Worm (Caenorhabditis elegans): ENCODE data around the gene C16D9.4.

C16D9.4 gene

ce11 chrV:8203085-8203643, 39.5 kb downstream of the C16D9.4 start, which contains the start of gene cest-17 (continued):
- TF ChIP-seq hmg-1.1 (GFP tag; IDR thresholded peaks at IDR 0.05) (no peak), zip-2 (tag; optimal IDR thresholded peaks at IDR 0.05) (no peak), nhr-41 (GFP tag; IDR thresholded peaks at IDR 0.05) (no peak), nhr-42 (GFP tag; IDR thresholded peaks at IDR 0.05) (no peak)

ce11 chrV:8201229-8201858, 41.4 kb downstream of the C16D9.4 start, which contains the start of gene cri-2:
TSS of gene cri-2 (plus strand) at chrV:8201808.
- TF ChIP-seq skn-1 (tag; optimal IDR thresholded peaks at IDR 0.05) = no peak
- TF ChIP-seq fos-1 (tag; optimal IDR thresholded peaks at IDR 0.05) = no peak
- no peak for TF ChIP-seq zfp-3 (GFP tag; conservative IDR thresholded peaks at IDR 0.05)
- no peak for TF ChIP-seq hlh-30 (tag; optimal IDR thresholded peaks at IDR 0.05; ENCODE audit: insufficient read depth)
- no peak for TF ChIP-seq dpl-1 (GFP tag; optimal IDR thresholded peaks at IDR 0.05)
- no peak for TF ChIP-seq nhr-42 (GFP tag; IDR thresholded peaks at IDR 0.05)
- TF ChIP-seq lin-1 (GFP tag; IDR thresholded peaks at IDR 0.05) = no peak
- no peak for TF ChIP-seq egl-27 (tag; optimal IDR thresholded peaks at IDR 0.05)
- TF ChIP-seq daf-16 (GFP tag; optimal IDR thresholded peaks at IDR 0.05) = peak in 1 of 2 experiments; percentile 76
- no peak for TF ChIP-seq daf-16 (tag; optimal IDR thresholded peaks at IDR 0.05)
- TF ChIP-seq mes-2 (tag; optimal IDR thresholded peaks at IDR 0.05; ENCODE audit: poor library complexity, severe bottlenecking) = no peak
- TF ChIP-seq unc-62 (GFP tag; optimal IDR thresholded peaks at IDR 0.05 in 1 of 2) = no peak
- TF ChIP-seq unc-62 (tag; optimal IDR thresholded peaks at IDR 0.05) = no peak
- TF ChIP-seq nhr-28 (tag; optimal IDR thresholded peaks at IDR 0.05) = peak; percentile 39
- TF ChIP-seq nhr-6 (tag; optimal IDR thresholded peaks at IDR 0.05) = peak; percentile 13
- no peak for TF ChIP-seq Y5F2A.4 (GFP tag; optimal IDR thresholded peaks at IDR 0.05)
- no peak for TF ChIP-seq saeg-2 (GFP tag; IDR thresholded peaks at IDR 0.05)
- TF ChIP-seq sdz-12 (GFP tag; optimal IDR thresholded peaks at IDR 0.05) = no peak
- no peak for TF ChIP-seq lin-15B (tag; optimal IDR thresholded peaks at IDR 0.05)
- no peak for TF ChIP-seq hif-1 (tag; optimal IDR thresholded peaks at IDR 0.05)
- peak; percentile 30 for TF ChIP-seq T20F7.1 (GFP tag; optimal IDR thresholded peaks at IDR 0.05)
- no peak for TF ChIP-seq Y75B8A.6 (GFP tag; IDR thresholded peaks at IDR 0.05)
- TF ChIP-seq lir-3 (tag; optimal IDR thresholded peaks at IDR 0.05) = no peak
- no peak for TF ChIP-seq set-16 (GFP tag; IDR thresholded peaks at IDR 0.05)
- no peak for TF ChIP-seq pha-4 (GFP tag; IDR thresholded peaks at IDR 0.05)
- no peak for TF ChIP-seq pha-4 (tag; optimal IDR thresholded peaks at IDR 0.05)
- TF ChIP-seq gei-8 (GFP tag; optimal IDR thresholded peaks at IDR 0.05) = no peak
- TF ChIP-seq dve-1 (tag; optimal IDR thresholded peaks at IDR 0.05; ENCODE audit: insufficient read depth) = peak; percentile 46
- TF ChIP-seq rbr-2 (tag; optimal IDR thresholded peaks at IDR 0.05) = no peak
- no peak for TF ChIP-seq nhr-111 (GFP tag; optimal IDR thresholded peaks at IDR 0.05)
- TF ChIP-seq aha-1 (tag) = peak; percentile 46
- TF ChIP-seq aly-2 (tag; optimal IDR thresholded peaks at IDR 0.05) = no peak
- no peak for TF ChIP-seq nhr-237 (tag; optimal IDR thresholded peaks at IDR 0.05)
- no peak for TF ChIP-seq tag-97 (GFP tag; IDR thresholded peaks at IDR 0.05)
- no peak for TF ChIP-seq php-3 (GFP tag; IDR thresholded peaks at IDR 0.05)
- no peak for TF ChIP-seq ztf-11 (tag; optimal IDR thresholded peaks at IDR 0.05)
- no peak for TF ChIP-seq mdl-1 (tag; optimal IDR thresholded peaks at IDR 0.05)
- TF ChIP-seq T26A8.4 (GFP tag; IDR thresholded peaks at IDR 0.05) = no peak
- TF ChIP-seq ceh-44 (GFP tag; IDR thresholded peaks at IDR 0.05) = no peak
- peak; percentile 19 for TF ChIP-seq hlh-11 (tag; optimal IDR thresholded peaks at IDR 0.05)
- no peak for TF ChIP-seq dmd-9 (GFP tag; IDR thresholded peaks at IDR 0.05)
- no peak for TF ChIP-seq jun-1 (tag; optimal IDR thresholded peaks at IDR 0.05)
- no peak for TF ChIP-seq mdt-29 (GFP tag; IDR thresholded peaks at IDR 0.05)
- no peak for TF ChIP-seq tra-1 (GFP tag; IDR thresholded peaks at IDR 0.05)
